Fruit fly (Drosophila melanogaster): Measurements from ENCODE around the gene Lsp1gamma.

dm6 chr3L:69310-69709, 3.1 kb downstream of the Lsp1gamma start:
- TF ChIP-seq CG8478 (optimal IDR thresholded peaks at IDR 0.05) (no peak), CTCF (optimal IDR thresholded peaks at IDR 0.05) (no peak)

Measured in S2 (cell line).